Worm (Caenorhabditis elegans) whole organism, early embryonic: Measurements from ENCODE around the gene Y75B8A.28.

Experiments used
- B0310.2 ChIP-seq: sonication (generic microtip); optimal IDR thresholded peaks from 2 replicates; lab custom pipeline; 2016; ENCODE audit warnings: mild to moderate bottlenecking, missing genetic modification characterization, missing compliant biosample characterization
- aly-1 ChIP-seq: sonication (generic microtip); optimal IDR thresholded peaks from 2 replicates; lab custom pipeline; 2016; ENCODE audit warnings: missing genetic modification characterization, missing compliant biosample characterization
- ama-1 ChIP-seq: fragments of 150-350 bp; optimal IDR thresholded peaks from 2 replicates; lab custom pipeline; 2014
- ets-7 ChIP-seq: sonication (generic microtip); optimal IDR thresholded peaks from 2 replicates; lab custom pipeline; 2016; ENCODE audit warnings: missing genotype, missing genetic modification characterization, missing compliant biosample characterization
- tra-4 ChIP-seq: sonication (generic microtip); optimal IDR thresholded peaks from 2 replicates; lab custom pipeline; 2017; ENCODE audit warnings: missing genetic modification characterization, missing compliant biosample characterization

DNA sequence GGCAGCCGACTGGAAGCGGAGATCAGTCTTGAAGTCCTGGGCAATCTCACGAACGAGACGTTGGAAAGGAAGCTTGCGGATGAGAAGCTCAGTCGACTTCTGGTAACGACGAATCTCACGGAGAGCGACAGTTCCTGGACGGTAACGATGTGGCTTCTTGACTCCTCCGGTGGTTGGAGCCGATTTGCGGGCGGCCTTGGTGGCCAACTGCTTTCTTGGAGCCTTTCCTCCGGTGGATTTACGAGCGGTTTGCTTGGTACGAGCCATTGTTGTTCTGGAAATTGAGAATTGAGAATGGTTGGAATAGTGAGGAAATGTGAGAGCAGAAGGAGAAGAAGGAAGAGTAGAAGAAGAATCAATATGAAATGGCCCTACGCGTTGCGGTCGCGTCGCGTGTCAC lies 49.0 kb downstream of the Y75B8A.28 start:
- TF ChIP-seq tra-4 (tag; lab: Kevin White, UChicago), result no peak
- no peak for TF ChIP-seq aly-1 (tag; lab: Kevin White, UChicago)
- no peak for TF ChIP-seq ets-7 (tag; lab: Kevin White, UChicago)
- TF ChIP-seq ama-1 (lab: Kevin White, UChicago), result no peak
- TF ChIP-seq B0310.2, result no peak
